Worm (Caenorhabditis elegans): ENCODE measurements around the gene daf-22.

Gene daf-22

ce11 chrII:12412417-12412816 lies 13.1 kb downstream of the daf-22 start, which contains the start of gene Y57A10C.1:
Gene Y57A10C.1 (minus strand): TSS chrII:12412517.
- TF ChIP-seq ceh-9 (tag; optimal IDR thresholded peaks at IDR 0.05) = no peak
- TF ChIP-seq nhr-25 (tag; optimal IDR thresholded peaks at IDR 0.05) = no peak
- no peak for TF ChIP-seq nhr-11 (tag; optimal IDR thresholded peaks at IDR 0.05)
- TF ChIP-seq hmg-11 (tag; optimal IDR thresholded peaks at IDR 0.05) = no peak
- no peak for TF ChIP-seq mml-1 (tag; optimal IDR thresholded peaks at IDR 0.05)
- no peak for TF ChIP-seq nhr-67 (tag; optimal IDR thresholded peaks at IDR 0.05)
- TF ChIP-seq lin-15B (tag; optimal IDR thresholded peaks at IDR 0.05) = no peak
- no peak for TF ChIP-seq aly-2 (tag; optimal IDR thresholded peaks at IDR 0.05)
- no peak for TF ChIP-seq fos-1 (tag; optimal IDR thresholded peaks at IDR 0.05)
- no peak for TF ChIP-seq R02D3.7 (tag; optimal IDR thresholded peaks at IDR 0.05)
- no peak for TF ChIP-seq tbx-2 (tag; optimal IDR thresholded peaks at IDR 0.05)
- no peak for TF ChIP-seq elt-3 (tag; optimal IDR thresholded peaks at IDR 0.05)
- no peak for TF ChIP-seq zag-1 (tag; optimal IDR thresholded peaks at IDR 0.05)
- TF ChIP-seq nhr-12 (tag; optimal IDR thresholded peaks at IDR 0.05) = no peak
- no peak for TF ChIP-seq nhr-77 (tag; optimal IDR thresholded peaks at IDR 0.05)
- no peak for TF ChIP-seq skn-1 (tag; optimal IDR thresholded peaks at IDR 0.05)

DNA sequence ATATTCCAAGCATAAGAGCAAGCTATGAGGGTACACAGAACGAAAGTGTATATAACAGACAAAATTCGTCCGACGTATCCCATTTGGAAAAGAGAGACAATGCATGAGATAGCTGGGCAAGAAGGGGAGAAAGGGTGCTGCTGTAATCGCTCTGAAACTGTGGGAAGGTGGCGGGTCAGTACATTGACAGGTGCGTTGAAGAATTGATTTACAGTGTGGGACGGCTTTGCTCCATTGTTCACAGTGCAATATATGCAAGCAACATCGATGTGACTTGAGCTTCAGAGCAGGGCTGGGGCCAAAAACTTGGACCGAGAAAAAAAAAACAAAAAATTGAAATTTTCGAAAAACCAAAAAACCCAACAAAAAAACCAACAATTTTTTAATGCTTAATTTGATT lies 15.4 kb downstream of the daf-22 start, which contains the start of gene F57G9.3:
F57G9.3 (minus strand) TSS at position 101 of the 400 bp plus-strand sequence.
- TF ChIP-seq ceh-9 (tag; optimal IDR thresholded peaks at IDR 0.05) (no peak), unc-39 (tag; optimal IDR thresholded peaks at IDR 0.05) (no peak), fkh-2 (tag; optimal IDR thresholded peaks at IDR 0.05) (no peak), nhr-11 (tag; optimal IDR thresholded peaks at IDR 0.05) (no peak), ztf-4 (tag; optimal IDR thresholded peaks at IDR 0.05) (no peak), pqm-1 (tag; optimal IDR thresholded peaks at IDR 0.05) (no peak), elt-1 (tag; optimal IDR thresholded peaks at IDR 0.05) (no peak), snpc-4 (tag; optimal IDR thresholded peaks at IDR 0.05) (no peak), lin-15B (tag; optimal IDR thresholded peaks at IDR 0.05) (no peak), egl-27 (tag; optimal IDR thresholded peaks at IDR 0.05) (no peak)

DNA sequence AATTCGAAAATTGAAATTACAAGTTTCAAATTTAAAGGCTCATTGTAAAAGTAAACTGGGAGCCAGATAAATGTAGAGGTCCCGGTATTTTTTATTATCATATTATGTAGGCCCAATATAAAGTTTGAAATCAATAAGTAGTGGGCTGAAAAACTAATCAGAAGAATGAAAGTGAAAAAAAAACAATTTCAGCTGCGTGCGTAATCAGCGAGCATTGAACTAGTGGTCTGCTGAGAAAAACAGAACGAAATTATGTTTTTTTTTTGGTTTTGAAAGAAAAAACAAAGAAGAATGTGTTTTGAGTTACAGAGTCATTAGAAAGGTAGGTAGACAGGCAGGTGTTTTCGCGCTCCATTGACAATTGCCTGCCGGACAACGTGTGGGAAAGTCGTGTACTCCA lies 16.8 kb downstream of the daf-22 start, which contains the start of gene sre-31:
sre-31 (minus strand) TSS at position 101 of the 400 bp plus-strand sequence.
- TF ChIP-seq fos-1 (tag; optimal IDR thresholded peaks at IDR 0.05) (no peak), nhr-76 (tag; optimal IDR thresholded peaks at IDR 0.05) (no peak), nhr-43 (tag; optimal IDR thresholded peaks at IDR 0.05; ENCODE audit: poor library complexity, severe bottlenecking) (no peak), lin-15B (tag; optimal IDR thresholded peaks at IDR 0.05) (no peak), jun-1 (tag; optimal IDR thresholded peaks at IDR 0.05) (no peak), snpc-4 (tag; optimal IDR thresholded peaks at IDR 0.05) (no peak), sea-2 (GFP tag; optimal IDR thresholded peaks at IDR 0.05) (no peak), nfya-1 (tag; optimal IDR thresholded peaks at IDR 0.05; ENCODE audit: insufficient read depth) (no peak), fkh-10 (GFP tag; optimal IDR thresholded peaks at IDR 0.05) (no peak), pha-4 (tag; optimal IDR thresholded peaks at IDR 0.05) (no peak), nhr-28 (tag; optimal IDR thresholded peaks at IDR 0.05) (no peak), eor-1 (tag; optimal IDR thresholded peaks at IDR 0.05) (no peak), R02D3.7 (tag; optimal IDR thresholded peaks at IDR 0.05) (no peak), unc-62 (GFP tag; optimal IDR thresholded peaks at IDR 0.05) (no peak), daf-12 (tag; optimal IDR thresholded peaks at IDR 0.05) (no peak), ZK546.5 (tag; optimal IDR thresholded peaks at IDR 0.05) (no peak), skn-1 (tag; optimal IDR thresholded peaks at IDR 0.05) (no peak), ceh-82 (tag; optimal IDR thresholded peaks at IDR 0.05) (no peak), ceh-9 (tag; optimal IDR thresholded peaks at IDR 0.05) (no peak)

DNA sequence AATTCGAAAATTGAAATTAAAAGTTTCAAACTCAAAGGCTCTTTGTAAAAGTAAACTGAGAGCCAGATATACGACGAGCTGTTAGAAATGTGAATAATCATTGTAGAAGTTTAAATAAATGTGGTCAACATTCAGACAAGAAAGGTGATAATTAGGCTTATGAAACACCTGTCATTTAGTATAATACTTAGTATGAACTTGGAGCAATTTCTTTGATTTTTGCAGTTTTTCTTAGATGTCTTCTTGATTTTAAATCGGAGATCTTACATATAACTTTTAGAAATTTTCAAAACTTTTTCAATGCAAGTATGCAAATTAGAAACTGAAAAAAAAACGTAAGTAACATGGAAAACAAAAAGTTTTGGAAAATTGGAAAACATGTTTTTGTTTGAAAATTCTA lies 19.1 kb downstream of the daf-22 start, which contains the start of gene sre-30:
sre-30 (minus strand) TSS at position 101 of the 400 bp plus-strand sequence.
- no peak for TF ChIP-seq lsy-12 (tag; optimal IDR thresholded peaks at IDR 0.05)
- TF ChIP-seq skn-1 (tag; optimal IDR thresholded peaks at IDR 0.05) = no peak
- no peak for TF ChIP-seq nhr-11 (tag; optimal IDR thresholded peaks at IDR 0.05)
- TF ChIP-seq fkh-10 (GFP tag; optimal IDR thresholded peaks at IDR 0.05) = no peak
- TF ChIP-seq nhr-12 (tag; optimal IDR thresholded peaks at IDR 0.05) = no peak
- TF ChIP-seq ztf-4 (tag; optimal IDR thresholded peaks at IDR 0.05) = no peak
